Worm (Caenorhabditis elegans): ENCODE results near the gene T23E1.1.

- no peak for TF ChIP-seq nhr-237 (tag; optimal IDR thresholded peaks at IDR 0.05)
- TF ChIP-seq nhr-76 (tag; optimal IDR thresholded peaks at IDR 0.05), result no peak
- TF ChIP-seq ceh-28 (tag; optimal IDR thresholded peaks at IDR 0.05), result no peak
- no peak for TF ChIP-seq egl-27 (tag; optimal IDR thresholded peaks at IDR 0.05)
- TF ChIP-seq snpc-4 (tag; optimal IDR thresholded peaks at IDR 0.05), result no peak
- TF ChIP-seq unc-39 (tag; optimal IDR thresholded peaks at IDR 0.05), result no peak
- no peak for TF ChIP-seq pqm-1 (tag; optimal IDR thresholded peaks at IDR 0.05)
- TF ChIP-seq nhr-12 (tag; optimal IDR thresholded peaks at IDR 0.05), result no peak
- TF ChIP-seq ama-1 (optimal IDR thresholded peaks at IDR 0.05), result no peak
- no peak for TF ChIP-seq ztf-11 (tag; optimal IDR thresholded peaks at IDR 0.05)
- TF ChIP-seq mdl-1 (tag; optimal IDR thresholded peaks at IDR 0.05), result no peak
- no peak for TF ChIP-seq nfya-1 (tag; optimal IDR thresholded peaks at IDR 0.05; ENCODE audit: insufficient read depth)
- TF ChIP-seq lin-15B (tag; optimal IDR thresholded peaks at IDR 0.05), result no peak
These were observed 51.0 kb downstream of the T23E1.1 start, which contains the start of the genes Y67D8B.3 and Y67D8B.5 for ce11 chrIV:3202111-3202510.
